Worm (Caenorhabditis elegans) whole organism, early embryonic: Measurements from ENCODE around the gene F56C9.3.

Source experiments
- B0310.2 ChIP-seq: sonication (generic microtip); optimal IDR thresholded peaks from 2 replicates; lab custom pipeline; 2016; ENCODE audit warnings: mild to moderate bottlenecking, missing genetic modification characterization, missing compliant biosample characterization
- F13C5.2 ChIP-seq: sonication (generic microtip); optimal IDR thresholded peaks from 2 replicates; lab custom pipeline; 2017; ENCODE audit warnings: mild to moderate bottlenecking, missing genetic modification characterization, inconsistent platforms, missing compliant biosample characterization
- aly-1 ChIP-seq: sonication (generic microtip); optimal IDR thresholded peaks from 2 replicates; lab custom pipeline; 2016; ENCODE audit warnings: missing genetic modification characterization, missing compliant biosample characterization
- ama-1 ChIP-seq: fragments of 150-350 bp; optimal IDR thresholded peaks from 2 replicates; lab custom pipeline; 2014
- ceh-13 ChIP-seq: fragments of 200-800 bp; sonication (Bioruptor generic); optimal IDR thresholded peaks from 2 replicates; lab custom pipeline; 2018; ENCODE audit warnings: mild to moderate bottlenecking, missing genetic modification characterization, missing compliant biosample characterization
- ceh-36 ChIP-seq: sonication (generic microtip); optimal IDR thresholded peaks from 2 replicates; lab custom pipeline; 2016; ENCODE audit warnings: missing genetic modification characterization, inconsistent platforms, missing compliant biosample characterization
- ets-7 ChIP-seq: sonication (generic microtip); optimal IDR thresholded peaks from 2 replicates; lab custom pipeline; 2016; ENCODE audit warnings: missing genotype, missing genetic modification characterization, missing compliant biosample characterization
- flt-1 ChIP-seq: fragments of 200-800 bp; sonication (Bioruptor generic); IDR thresholded peaks from 2 replicates; pipeline ENCODE4 v1.3.6; 2022; ENCODE audit warnings: missing genetic modification characterization, missing compliant biosample characterization
- hmbx-1 ChIP-seq: sonication (generic microtip); optimal IDR thresholded peaks from 2 replicates; lab custom pipeline; 2016; ENCODE audit warnings: mild to moderate bottlenecking, missing genetic modification characterization, missing compliant biosample characterization
- hmg-4 ChIP-seq: fragments of 200-800 bp; sonication (Bioruptor generic); optimal IDR thresholded peaks from 2 replicates; lab custom pipeline; 2018; ENCODE audit warnings: mild to moderate bottlenecking, missing genetic modification characterization, missing compliant biosample characterization
- hnd-1 ChIP-seq: sonication (generic microtip); optimal IDR thresholded peaks from 2 replicates; lab custom pipeline; 2016; ENCODE audit warnings: missing genetic modification characterization, missing compliant biosample characterization
- pes-1 ChIP-seq: fragments of 200-800 bp; sonication (Bioruptor generic); IDR thresholded peaks from 2 replicates; pipeline ENCODE4 v1.3.6; 2022; ENCODE audit warnings: missing genetic modification reagents, missing genetic modification characterization, missing compliant biosample characterization
- scrt-1 ChIP-seq: fragments of 200-800 bp; sonication (Bioruptor generic); IDR thresholded peaks from 2 replicates; pipeline ENCODE4 v1.3.6; 2022; ENCODE audit warnings: missing genetic modification characterization, missing compliant biosample characterization
- sea-1 ChIP-seq: fragments of 200-800 bp; sonication (Bioruptor generic); conservative IDR thresholded peaks from 2 replicates; pipeline ENCODE4 v1.3.6; 2022; ENCODE audit warnings: missing genetic modification characterization, missing compliant biosample characterization
- tbx-11 ChIP-seq: fragments of 200-800 bp; sonication (Bioruptor generic); IDR thresholded peaks from 2 replicates; pipeline ENCODE4 v1.3.6; 2022; ENCODE audit warnings: missing genetic modification characterization, missing compliant biosample characterization
- tbx-37 ChIP-seq: fragments of 200-800 bp; sonication (Bioruptor generic); conservative IDR thresholded peaks from 2 replicates; pipeline ENCODE4 v1.3.6; 2022; ENCODE audit warnings: missing genetic modification reagents, missing genetic modification characterization, missing compliant biosample characterization
- tra-4 ChIP-seq: sonication (generic microtip); optimal IDR thresholded peaks from 2 replicates; lab custom pipeline; 2017; ENCODE audit warnings: missing genetic modification characterization, missing compliant biosample characterization

Gene F56C9.3

ce11 chrIII:7329155-7329732 is 18.2 kb downstream of the F56C9.3 start, which contains the start of gene lab-2:
Gene lab-2 (minus strand): TSS chrIII:7329607.
- TF ChIP-seq hmbx-1 (tag; lab: Kevin White, UChicago) = no peak
- no peak for TF ChIP-seq B0310.2 (tag; lab: Kevin White, UChicago)
- TF ChIP-seq hnd-1 = no peak
- no peak for TF ChIP-seq hmg-4 (GFP tag; lab: Kevin White, UChicago)
- TF ChIP-seq ceh-36 = no peak
- TF ChIP-seq pes-1 = no peak
- no peak for TF ChIP-seq aly-1 (tag; lab: Kevin White, UChicago)
- no peak for TF ChIP-seq F13C5.2 (tag; lab: Kevin White, UChicago)
- TF ChIP-seq scrt-1 (GFP tag; lab: Robert Waterston, UW) = no peak
- no peak for TF ChIP-seq sea-1 (GFP tag; lab: Robert Waterston, UW)
- no peak for TF ChIP-seq tra-4 (tag; lab: Kevin White, UChicago)
- TF ChIP-seq ama-1 (lab: Kevin White, UChicago) = no peak
- TF ChIP-seq ceh-13 (GFP tag; lab: Kevin White, UChicago) = no peak
- no peak for TF ChIP-seq flt-1 (GFP tag; lab: Robert Waterston, UW)
- TF ChIP-seq ets-7 (tag; lab: Kevin White, UChicago) = no peak
- TF ChIP-seq tbx-11 = no peak
- TF ChIP-seq tbx-37 = no peak

- TF ChIP-seq ceh-13 (GFP tag; lab: Kevin White, UChicago) = no peak
- no peak for TF ChIP-seq tbx-37
- no peak for TF ChIP-seq pes-1
- no peak for TF ChIP-seq tra-4 (tag; lab: Kevin White, UChicago)
- no peak for TF ChIP-seq F13C5.2 (tag; lab: Kevin White, UChicago)
- TF ChIP-seq ceh-36 = no peak
- no peak for TF ChIP-seq aly-1 (tag; lab: Kevin White, UChicago)
- TF ChIP-seq ama-1 (lab: Kevin White, UChicago) = no peak
- no peak for TF ChIP-seq flt-1 (GFP tag; lab: Robert Waterston, UW)
- TF ChIP-seq ets-7 (tag; lab: Kevin White, UChicago) = no peak
These were observed 20.6 kb downstream of the F56C9.3 start for ce11 chrIII:7331671-7332070.

ce11 chrIII:7335220-7335619 is 24.1 kb downstream of the F56C9.3 start, which contains the start of gene F56C9.10:
Gene F56C9.10 (minus strand): TSS chrIII:7335316.
- peak; percentile 25 for TF ChIP-seq F13C5.2 (tag; lab: Kevin White, UChicago)
- TF ChIP-seq aly-1 (tag; lab: Kevin White, UChicago) = no peak
- TF ChIP-seq scrt-1 (GFP tag; lab: Robert Waterston, UW) = no peak
- peak; percentile 40 for TF ChIP-seq hmg-4 (GFP tag; lab: Kevin White, UChicago)
- TF ChIP-seq tbx-11 = no peak

ce11 chrIII:7336214-7336613 is 25.1 kb downstream of the F56C9.3 start, which contains the start of gene gsp-2:
Gene gsp-2 (plus strand): TSS chrIII:7336587.
- TF ChIP-seq ceh-13 (GFP tag; lab: Kevin White, UChicago) (no peak), hmg-4 (GFP tag; lab: Kevin White, UChicago) (peak; percentile 10)

ce11 chrIII:7338009-7338408 is 26.9 kb downstream of the F56C9.3 start:
- TF ChIP-seq ceh-13 (GFP tag; lab: Kevin White, UChicago) (no peak), tbx-11 (0 out of 2 replicates have a peak, but pooled peaks have one; percentile 10)

- no peak for TF ChIP-seq ets-7 (tag; lab: Kevin White, UChicago)
- no peak for TF ChIP-seq hmbx-1 (tag; lab: Kevin White, UChicago)
- TF ChIP-seq tra-4 (tag; lab: Kevin White, UChicago) = no peak
- TF ChIP-seq aly-1 (tag; lab: Kevin White, UChicago) = no peak
These were observed 27.6 kb downstream of the F56C9.3 start, which contains the start of gene kap-1 for ce11 chrIII:7338693-7339092. Gene kap-1 (plus strand): TSS chrIII:7338835.

ce11 chrIII:7339138-7339537 is 28.0 kb downstream of the F56C9.3 start:
- TF ChIP-seq flt-1 (GFP tag; lab: Robert Waterston, UW) = no peak
- TF ChIP-seq ceh-13 (GFP tag; lab: Kevin White, UChicago) = no peak
- no peak for TF ChIP-seq tbx-11
- TF ChIP-seq ama-1 (lab: Kevin White, UChicago) = no peak
- TF ChIP-seq sea-1 (GFP tag; lab: Robert Waterston, UW) = no peak
- no peak for TF ChIP-seq hmbx-1 (tag; lab: Kevin White, UChicago)
- no peak for TF ChIP-seq ceh-36
- no peak for TF ChIP-seq hmg-4 (GFP tag; lab: Kevin White, UChicago)
- TF ChIP-seq F13C5.2 (tag; lab: Kevin White, UChicago) = no peak
- TF ChIP-seq aly-1 (tag; lab: Kevin White, UChicago) = no peak
- TF ChIP-seq ets-7 (tag; lab: Kevin White, UChicago) = no peak
- no peak for TF ChIP-seq pes-1
- no peak for TF ChIP-seq B0310.2 (tag; lab: Kevin White, UChicago)
- TF ChIP-seq scrt-1 (GFP tag; lab: Robert Waterston, UW) = no peak
- TF ChIP-seq hnd-1 = no peak

- TF ChIP-seq aly-1 (tag; lab: Kevin White, UChicago) = no peak
- no peak for TF ChIP-seq tra-4 (tag; lab: Kevin White, UChicago)
- no peak for TF ChIP-seq hmbx-1 (tag; lab: Kevin White, UChicago)
- TF ChIP-seq F13C5.2 (tag; lab: Kevin White, UChicago) = no peak
These were observed 32.3 kb downstream of the F56C9.3 start, which contains the start of gene F08F8.6 for ce11 chrIII:7343389-7343788. Gene F08F8.6 (plus strand): TSS chrIII:7343689.
